Fruit fly (Drosophila melanogaster) whole organism, prepupa: ENCODE results near the gene CG4829.

Source experiments
- CG10631 ChIP-seq: fragments of 200-800 bp; sonication (Bioruptor generic); optimal IDR thresholded peaks from 2 replicates; lab custom pipeline; 2016; ENCODE audit warnings: missing biosample characterization, missing genetic modification characterization
- CG11762 ChIP-seq: fragments of 200-800 bp; sonication (Bioruptor generic); optimal IDR thresholded peaks from 3 replicates; lab custom pipeline; 2016; ENCODE audit warnings: missing biosample characterization, missing genetic modification characterization; ENCODE audit not compliant: insufficient read depth
- CG11902 ChIP-seq: fragments of 200-800 bp; sonication (Bioruptor generic); optimal IDR thresholded peaks from 3 replicates; lab custom pipeline; 2016; ENCODE audit warnings: missing biosample characterization, missing genetic modification characterization
- CG8319 ChIP-seq: fragments of 200-800 bp; sonication (Bioruptor generic); optimal IDR thresholded peaks from 3 replicates; lab custom pipeline; 2016; ENCODE audit warnings: missing biosample characterization, missing genetic modification characterization
- Gug ChIP-seq: fragments of 200-800 bp; sonication (Bioruptor generic); IDR thresholded peaks from 2 replicates; pipeline ENCODE4 v1.3.6; 2022; ENCODE audit warnings: missing biosample characterization, missing genetic modification characterization
- Hr39 ChIP-seq: fragments of 200-800 bp; sonication (Bioruptor generic); optimal IDR thresholded peaks from 2 replicates; lab custom pipeline; 2016; ENCODE audit warnings: missing biosample characterization, missing genetic modification characterization
- Hr4 ChIP-seq: fragments of 200-800 bp; sonication (Bioruptor generic); optimal IDR thresholded peaks from 3 replicates; lab custom pipeline; 2016; ENCODE audit warnings: missing biosample characterization, missing genetic modification characterization
- Lpt ChIP-seq: fragments of 200-800 bp; sonication (Bioruptor generic); optimal IDR thresholded peaks from 3 replicates; lab custom pipeline; 2016; ENCODE audit warnings: missing biosample characterization, missing genetic modification characterization
- Sox15 ChIP-seq: fragments of 200-800 bp; sonication (Bioruptor generic); optimal IDR thresholded peaks from 3 replicates; lab custom pipeline; 2016; ENCODE audit warnings: missing biosample characterization, missing genetic modification characterization
- dsx ChIP-seq: fragments of 200-800 bp; optimal IDR thresholded peaks from 3 replicates; lab custom pipeline; 2019; ENCODE audit warnings: missing biosample characterization, mild to moderate bottlenecking, missing genetic modification characterization, moderate library complexity; ENCODE audit not compliant: poor library complexity, severe bottlenecking

DNA sequence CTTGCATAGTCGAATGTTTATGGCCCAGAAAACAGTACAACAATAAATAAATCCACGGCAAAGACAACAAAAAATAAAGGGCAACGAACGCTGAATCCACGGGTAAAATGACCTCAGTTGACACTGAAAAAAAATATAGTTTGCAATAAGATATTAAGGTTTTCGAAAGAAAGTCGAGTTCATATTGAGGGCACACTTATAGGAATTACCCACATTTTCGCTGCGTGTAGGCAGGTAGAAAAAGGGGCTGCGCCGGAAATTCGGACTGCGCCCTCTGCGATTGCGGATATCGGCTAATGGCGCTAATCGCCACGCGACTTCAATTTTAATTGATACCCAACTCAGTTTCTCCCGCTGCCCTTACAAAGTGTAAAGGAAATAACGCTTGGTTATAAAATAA, 2.8 kb upstream of the CG4829 start:
- TF ChIP-seq Lpt (GFP tag; lab: Kevin White, UChicago) (no peak), CG11762 (GFP tag; lab: Kevin White, UChicago) (no peak), Hr4 (no peak), dsx (GFP tag; lab: Kevin White, UChicago) (no peak), CG11902 (GFP tag; lab: Kevin White, UChicago) (no peak), Hr39 (GFP tag; lab: Kevin White, UChicago) (no peak), Sox15 (GFP tag; lab: Kevin White, UChicago) (no peak), CG8319 (GFP tag; lab: Kevin White, UChicago) (no peak), Gug (GFP tag; lab: Robert Waterston, UW) (no peak), CG10631 (no peak)
